Fruit fly (Drosophila melanogaster): ENCODE data around the gene CG32985.

- TF ChIP-seq Sox15 (GFP tag; optimal IDR thresholded peaks at IDR 0.05) (no peak), CG34406 (GFP tag; optimal IDR thresholded peaks at IDR 0.05) (no peak), Sox102F (GFP tag; optimal IDR thresholded peaks at IDR 0.05) (no peak), CG9139 (GFP tag; optimal IDR thresholded peaks at IDR 0.05) (no peak)
These were observed 19.2 kb upstream of the CG32985 start, which contains the start of gene CG9515 for dm6 chr2L:8943110-8943509.
